Fruit fly (Drosophila melanogaster) whole organism, adult: ENCODE results near the gene CG12723.

ENCODE experiments used
- CG11617 ChIP-seq: fragments of 200-800 bp; sonication (Bioruptor generic); optimal IDR thresholded peaks from 2 replicates; lab custom pipeline; 2017; ENCODE audit warnings: mild to moderate bottlenecking, missing biosample characterization, missing genetic modification reagents, missing genetic modification characterization
- CG12768 ChIP-seq: fragments of 200-800 bp; sonication (Bioruptor generic); optimal IDR thresholded peaks from 2 replicates; lab custom pipeline; 2017; ENCODE audit warnings: missing biosample characterization, missing genetic modification characterization, mild to moderate bottlenecking, moderate library complexity, missing genetic modification reagents
- CG14711 ChIP-seq: fragments of 200-800 bp; sonication (Bioruptor generic); optimal IDR thresholded peaks from 2 replicates; lab custom pipeline; 2018; ENCODE audit warnings: missing biosample characterization, mild to moderate bottlenecking, missing genetic modification characterization, moderate library complexity
- CG1620 ChIP-seq: fragments of 200-800 bp; sonication (Bioruptor generic); optimal IDR thresholded peaks from 2 replicates; lab custom pipeline; 2016; ENCODE audit warnings: missing biosample characterization, missing genetic modification characterization
- CG33017 ChIP-seq: fragments of 200-800 bp; sonication (Bioruptor generic); optimal IDR thresholded peaks from 2 replicates; lab custom pipeline; 2018; ENCODE audit warnings: missing biosample characterization, mild to moderate bottlenecking, missing genetic modification characterization, moderate library complexity
- CG5204 ChIP-seq: fragments of 200-800 bp; sonication (Bioruptor generic); optimal IDR thresholded peaks from 2 replicates; lab custom pipeline; 2016; ENCODE audit warnings: missing biosample characterization, missing genetic modification characterization
- CG7045 ChIP-seq: fragments of 200-800 bp; sonication (Bioruptor generic); optimal IDR thresholded peaks from 2 replicates; lab custom pipeline; 2017; ENCODE audit warnings: missing biosample characterization, mild to moderate bottlenecking, missing genetic modification characterization
- CG7101 ChIP-seq: fragments of 200-800 bp; sonication (Bioruptor generic); optimal IDR thresholded peaks from 2 replicates; lab custom pipeline; 2018; ENCODE audit warnings: missing biosample characterization, mild to moderate bottlenecking, missing genetic modification characterization, moderate library complexity
- Clk ChIP-seq: fragments of 200-800 bp; sonication (Bioruptor generic); optimal IDR thresholded peaks from 2 replicates; lab custom pipeline; 2017; ENCODE audit warnings: missing biosample characterization, missing genetic modification characterization
- Crg-1 ChIP-seq: fragments of 200-800 bp; sonication (Bioruptor generic); optimal IDR thresholded peaks from 2 replicates; lab custom pipeline; 2016; ENCODE audit warnings: missing biosample characterization, missing genetic modification characterization
- Hr96 ChIP-seq: fragments of 200-800 bp; sonication (Bioruptor generic); optimal IDR thresholded peaks from 2 replicates; lab custom pipeline; 2016; ENCODE audit warnings: missing biosample characterization, missing genetic modification characterization
- Mnt ChIP-seq: fragments of 200-800 bp; sonication (Bioruptor generic); optimal IDR thresholded peaks from 2 replicates; lab custom pipeline; 2016; ENCODE audit warnings: missing biosample characterization, mild to moderate bottlenecking, missing genetic modification characterization
- bab1 ChIP-seq: fragments of 200-800 bp; sonication (Bioruptor generic); optimal IDR thresholded peaks from 3 replicates; lab custom pipeline; 2019; ENCODE audit warnings: missing biosample characterization, mild to moderate bottlenecking, missing genetic modification characterization, moderate library complexity
- cic ChIP-seq: fragments of 200-800 bp; sonication (Bioruptor generic); optimal IDR thresholded peaks from 2 replicates; lab custom pipeline; 2017; ENCODE audit warnings: missing biosample characterization, mild to moderate bottlenecking, missing genetic modification characterization, moderate library complexity
- cnc ChIP-seq, 2 experiments: fragments of >200 bp; optimal IDR thresholded peaks; 2 replicates each; lab custom pipeline; 2017
- kay ChIP-seq: fragments of 200-800 bp; sonication (Bioruptor generic); peaks from one replicate; lab custom pipeline; 2016; ENCODE audit warnings: missing biosample characterization, missing genetic modification characterization, borderline replicate concordance
- ovo ChIP-seq: fragments of 200-800 bp; sonication (Bioruptor generic); optimal IDR thresholded peaks from 2 replicates; lab custom pipeline; 2016; ENCODE audit warnings: missing biosample characterization, missing genetic modification characterization
- pad ChIP-seq: fragments of 200-800 bp; sonication (Bioruptor generic); optimal IDR thresholded peaks from 3 replicates; lab custom pipeline; 2017; ENCODE audit warnings: missing biosample characterization, missing genetic modification characterization, mild to moderate bottlenecking, moderate library complexity, missing genetic modification reagents
- tj ChIP-seq: fragments of 200-800 bp; sonication (Bioruptor generic); optimal IDR thresholded peaks from 3 replicates; lab custom pipeline; 2017; ENCODE audit warnings: missing biosample characterization, mild to moderate bottlenecking, missing genetic modification characterization, moderate library complexity
- toe ChIP-seq: fragments of 200-800 bp; sonication (Bioruptor generic); optimal IDR thresholded peaks from 2 replicates; lab custom pipeline; 2016; ENCODE audit warnings: missing biosample characterization, missing genetic modification characterization

CG12723 gene

dm6 chrX:13191783-13192182 lies at the start of gene CG12723:
CG12723 (minus strand) TSS chrX:13191883.
- TF ChIP-seq CG7101 (no peak), CG11617 (no peak), cic (GFP tag; lab: Kevin White, UChicago) (no peak), ovo (GFP tag; lab: Kevin White, UChicago) (no peak), Mnt (no peak), CG1620 (GFP tag; lab: Kevin White, UChicago) (no peak), bab1 (GFP tag; lab: Kevin White, UChicago) (no peak), pad (GFP tag; lab: Kevin White, UChicago) (no peak), Hr96 (GFP tag; lab: Kevin White, UChicago) (no peak), CG5204 (no peak), Clk (GFP tag; lab: Kevin White, UChicago) (no peak), tj (GFP tag; lab: Kevin White, UChicago) (no peak), CG12768 (GFP tag; lab: Kevin White, UChicago) (no peak), cnc (optimal IDR thresholded peaks at IDR 0.05; lab: Kevin White, UChicago) (no peak), toe (GFP tag; lab: Kevin White, UChicago) (no peak), kay (GFP tag; lab: Kevin White, UChicago) (no peak)

- TF ChIP-seq CG14711 (tag; lab: Kevin White, UChicago) (no peak), CG7045 (GFP tag; lab: Kevin White, UChicago) (no peak), Hr96 (GFP tag; lab: Kevin White, UChicago) (no peak), Crg-1 (GFP tag; lab: Kevin White, UChicago) (no peak), ovo (GFP tag; lab: Kevin White, UChicago) (no peak)
Measured at dm6 chrX:13240812-13241211, 49.1 kb upstream of the CG12723 start.

dm6 chrX:13238294-13238917 lies 46.7 kb upstream of the CG12723 start:
- TF ChIP-seq CG7045 (GFP tag; lab: Kevin White, UChicago) = peak; percentile 22
- TF ChIP-seq CG7101 = peak; percentile 13
- peak; percentile 13 for TF ChIP-seq CG14711 (tag; lab: Kevin White, UChicago)
- TF ChIP-seq Clk (GFP tag; lab: Kevin White, UChicago) = no peak
- TF ChIP-seq tj (GFP tag; lab: Kevin White, UChicago) = peak; percentile 78
- no peak for TF ChIP-seq Hr96 (GFP tag; lab: Kevin White, UChicago)
- peak; percentile 5 for TF ChIP-seq CG33017 (tag; lab: Kevin White, UChicago)

- TF ChIP-seq CG11617 = no peak
- TF ChIP-seq cnc (optimal IDR thresholded peaks at IDR 0.05; lab: Kevin White, UChicago) = no peak
- no peak for TF ChIP-seq CG7045 (GFP tag; lab: Kevin White, UChicago)
- TF ChIP-seq pad (GFP tag; lab: Kevin White, UChicago) = no peak
- TF ChIP-seq kay (GFP tag; lab: Kevin White, UChicago) = no peak
- no peak for TF ChIP-seq tj (GFP tag; lab: Kevin White, UChicago)
- no peak for TF ChIP-seq CG12768 (GFP tag; lab: Kevin White, UChicago)
- TF ChIP-seq CG1620 (GFP tag; lab: Kevin White, UChicago) = no peak
- TF ChIP-seq CG14711 (tag; lab: Kevin White, UChicago) = no peak
- no peak for TF ChIP-seq Hr96 (GFP tag; lab: Kevin White, UChicago)
- TF ChIP-seq cic (GFP tag; lab: Kevin White, UChicago) = no peak
Measured at dm6 chrX:13236516-13237245, 45.0 kb upstream of the CG12723 start, which contains the start of gene CG32639. CG32639 (minus strand) TSS chrX:13236566.

- TF ChIP-seq CG12768 (GFP tag; lab: Kevin White, UChicago) = no peak
- TF ChIP-seq tj (GFP tag; lab: Kevin White, UChicago) = peak; percentile 99
- no peak for TF ChIP-seq Clk (GFP tag; lab: Kevin White, UChicago)
- TF ChIP-seq cic (GFP tag; lab: Kevin White, UChicago) = no peak
- TF ChIP-seq CG11617 = peak; percentile 34
Measured at dm6 chrX:13234738-13235470, 43.2 kb upstream of the CG12723 start.
